Worm (Caenorhabditis elegans) whole organism, early embryonic: Measurements from ENCODE around the gene Y46G5A.34.

Experiments
- B0310.2 ChIP-seq: sonication (generic microtip); optimal IDR thresholded peaks from 2 replicates; lab custom pipeline; 2016; ENCODE audit warnings: mild to moderate bottlenecking, missing genetic modification characterization, missing compliant biosample characterization
- F13C5.2 ChIP-seq: sonication (generic microtip); optimal IDR thresholded peaks from 2 replicates; lab custom pipeline; 2017; ENCODE audit warnings: mild to moderate bottlenecking, missing genetic modification characterization, inconsistent platforms, missing compliant biosample characterization
- ama-1 ChIP-seq: fragments of 150-350 bp; optimal IDR thresholded peaks from 2 replicates; lab custom pipeline; 2014
- ceh-13 ChIP-seq: fragments of 200-800 bp; sonication (Bioruptor generic); optimal IDR thresholded peaks from 2 replicates; lab custom pipeline; 2018; ENCODE audit warnings: mild to moderate bottlenecking, missing genetic modification characterization, missing compliant biosample characterization
- ceh-36 ChIP-seq: sonication (generic microtip); optimal IDR thresholded peaks from 2 replicates; lab custom pipeline; 2016; ENCODE audit warnings: missing genetic modification characterization, inconsistent platforms, missing compliant biosample characterization
- ets-7 ChIP-seq: sonication (generic microtip); optimal IDR thresholded peaks from 2 replicates; lab custom pipeline; 2016; ENCODE audit warnings: missing genotype, missing genetic modification characterization, missing compliant biosample characterization
- flt-1 ChIP-seq: fragments of 200-800 bp; sonication (Bioruptor generic); IDR thresholded peaks from 2 replicates; pipeline ENCODE4 v1.3.6; 2022; ENCODE audit warnings: missing genetic modification characterization, missing compliant biosample characterization
- hmbx-1 ChIP-seq: sonication (generic microtip); optimal IDR thresholded peaks from 2 replicates; lab custom pipeline; 2016; ENCODE audit warnings: mild to moderate bottlenecking, missing genetic modification characterization, missing compliant biosample characterization
- hmg-4 ChIP-seq: fragments of 200-800 bp; sonication (Bioruptor generic); optimal IDR thresholded peaks from 2 replicates; lab custom pipeline; 2018; ENCODE audit warnings: mild to moderate bottlenecking, missing genetic modification characterization, missing compliant biosample characterization
- hnd-1 ChIP-seq: sonication (generic microtip); optimal IDR thresholded peaks from 2 replicates; lab custom pipeline; 2016; ENCODE audit warnings: missing genetic modification characterization, missing compliant biosample characterization
- scrt-1 ChIP-seq: fragments of 200-800 bp; sonication (Bioruptor generic); IDR thresholded peaks from 2 replicates; pipeline ENCODE4 v1.3.6; 2022; ENCODE audit warnings: missing genetic modification characterization, missing compliant biosample characterization
- sea-1 ChIP-seq: fragments of 200-800 bp; sonication (Bioruptor generic); conservative IDR thresholded peaks from 2 replicates; pipeline ENCODE4 v1.3.6; 2022; ENCODE audit warnings: missing genetic modification characterization, missing compliant biosample characterization
- tbx-37 ChIP-seq: fragments of 200-800 bp; sonication (Bioruptor generic); conservative IDR thresholded peaks from 2 replicates; pipeline ENCODE4 v1.3.6; 2022; ENCODE audit warnings: missing genetic modification reagents, missing genetic modification characterization, missing compliant biosample characterization
- tra-4 ChIP-seq: sonication (generic microtip); optimal IDR thresholded peaks from 2 replicates; lab custom pipeline; 2017; ENCODE audit warnings: missing genetic modification characterization, missing compliant biosample characterization

DNA sequence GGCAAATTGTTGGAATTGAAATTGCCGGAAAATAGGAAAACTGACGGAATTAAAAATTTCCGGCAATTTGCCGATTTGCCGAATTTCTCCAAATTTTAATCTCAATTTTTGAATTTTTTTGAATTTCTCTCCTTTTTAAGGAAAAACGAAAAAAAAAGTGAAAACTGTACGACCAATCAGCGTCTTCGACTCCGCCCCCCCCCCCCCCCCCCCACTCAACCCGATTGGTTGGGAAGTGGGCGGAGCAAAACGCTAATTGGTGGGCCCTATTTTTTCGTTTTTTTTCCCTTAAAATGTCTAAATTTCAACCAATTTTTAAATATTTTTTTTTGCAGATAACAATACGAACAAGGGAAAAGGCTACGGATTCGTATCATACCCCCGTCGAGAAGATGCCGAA is 6.5 kb upstream of the Y46G5A.34 start:
- TF ChIP-seq ama-1, result no peak
- TF ChIP-seq F13C5.2, result no peak
- TF ChIP-seq B0310.2 (tag; lab: Kevin White, UChicago), result no peak
- TF ChIP-seq ets-7 (tag; lab: Kevin White, UChicago), result no peak
- TF ChIP-seq ceh-13 (GFP tag; lab: Kevin White, UChicago), result no peak
- TF ChIP-seq hmbx-1, result no peak
- no peak for TF ChIP-seq ceh-36 (tag; lab: Kevin White, UChicago)
- no peak for TF ChIP-seq hmg-4 (GFP tag; lab: Kevin White, UChicago)
- no peak for TF ChIP-seq tra-4
- TF ChIP-seq hnd-1 (tag; lab: Kevin White, UChicago), result no peak
- no peak for TF ChIP-seq sea-1 (GFP tag; lab: Robert Waterston, UW)
- no peak for TF ChIP-seq flt-1 (GFP tag; lab: Robert Waterston, UW)
- no peak for TF ChIP-seq scrt-1 (GFP tag; lab: Robert Waterston, UW)
- TF ChIP-seq tbx-37 (GFP tag; lab: Robert Waterston, UW), result no peak
